Fruit fly (Drosophila melanogaster) ovary, adult (tissue): ENCODE results near the gene CG15767.

Source experiments
- CG17801 ChIP-seq: fragments of 200-800 bp; optimal IDR thresholded peaks from 2 replicates; lab custom pipeline; 2019; ENCODE audit warnings: missing biosample characterization, mild to moderate bottlenecking, missing genetic modification characterization, moderate library complexity; ENCODE audit not compliant: partially characterized antibody

CG15767 gene

DNA sequence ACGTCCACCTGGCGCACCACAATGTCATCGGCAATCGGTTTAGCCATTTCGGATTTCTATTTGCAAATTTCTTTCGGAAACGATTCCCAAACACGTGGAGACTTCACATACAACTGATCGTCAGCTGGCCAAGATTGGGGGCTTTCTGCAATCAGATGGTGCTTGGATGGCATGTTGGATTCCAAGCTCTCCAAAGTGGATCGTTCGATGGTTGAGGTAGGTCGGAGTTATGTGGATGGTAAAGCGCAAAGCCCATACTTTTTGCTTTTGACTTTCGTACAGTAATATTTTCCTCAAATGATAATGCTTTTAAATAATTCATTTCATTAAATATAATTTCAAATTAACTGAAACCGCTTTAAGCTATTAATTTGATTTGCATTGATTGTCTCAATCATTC is 26.4 kb downstream of the CG15767 start, which contains the start of gene AgmNAT:
Gene AgmNAT (minus strand): TSS at position 101 of the 400 bp plus-strand sequence.
- no peak for TF ChIP-seq CG17801 (GFP tag; lab: Kevin White, UChicago)

DNA sequence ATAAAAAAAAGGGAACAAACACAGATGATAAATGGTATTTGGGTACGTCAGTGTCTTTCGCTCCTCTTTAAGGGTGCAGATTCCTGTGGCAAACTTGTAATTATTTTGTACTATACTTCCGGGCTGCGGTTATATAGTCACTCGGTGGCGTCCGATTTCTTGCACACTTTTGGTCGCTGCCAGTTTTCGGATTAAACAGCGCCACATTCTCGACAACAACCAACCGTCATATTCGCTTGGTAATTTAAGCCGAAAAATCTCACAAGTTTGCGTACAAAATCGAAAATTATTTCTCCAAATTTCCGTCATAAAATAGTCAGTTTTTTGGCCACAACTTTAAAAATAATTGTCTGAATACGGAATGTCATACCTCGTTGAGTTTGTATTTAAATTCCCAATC is 27.9 kb downstream of the CG15767 start:
- no peak for TF ChIP-seq CG17801 (GFP tag; lab: Kevin White, UChicago)

dm6 chrX:5818428-5818827 is 29.1 kb downstream of the CG15767 start, which contains the start of gene CG15765:
CG15765 (plus strand) TSS chrX:5818559.
- no peak for TF ChIP-seq CG17801 (GFP tag; lab: Kevin White, UChicago)

DNA sequence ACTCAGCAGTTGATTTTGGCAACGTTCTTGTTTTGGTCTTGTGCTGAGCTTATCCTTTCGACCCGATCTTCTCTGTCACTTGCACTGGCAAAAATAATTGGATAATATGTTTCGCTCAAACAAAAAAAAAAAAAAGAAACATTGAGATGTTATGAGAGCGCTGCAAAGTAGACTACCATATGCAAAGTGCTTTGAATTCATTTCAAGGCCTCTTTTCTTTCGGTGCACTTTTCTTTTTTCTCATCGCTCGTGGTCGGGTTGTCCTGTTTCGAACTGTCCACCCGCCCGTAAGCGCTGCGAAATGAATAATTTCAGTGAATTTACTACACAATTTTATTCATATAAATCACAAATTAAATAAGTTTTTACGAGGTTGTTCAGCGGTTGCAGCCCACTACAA is 30.7 kb downstream of the CG15767 start:
- TF ChIP-seq CG17801 (GFP tag; lab: Kevin White, UChicago) = no peak

dm6 chrX:5839737-5840136 is 50.5 kb downstream of the CG15767 start:
- no peak for TF ChIP-seq CG17801 (GFP tag; lab: Kevin White, UChicago)
